Worm (Caenorhabditis elegans) whole organism, L1 larva: ENCODE data around the gene F14F9.5.
A peak's percentile ranks its signal among the peaks of the same experiment; 100 is the strongest.

Source experiments
- C04F5.9 ChIP-seq: sonication (generic microtip); optimal IDR thresholded peaks from 2 replicates; lab custom pipeline; 2016; ENCODE audit warnings: missing genetic modification characterization, missing compliant biosample characterization
- alr-1 ChIP-seq: fragments of 200-800 bp; sonication (Bioruptor generic); optimal IDR thresholded peaks from 2 replicates; lab custom pipeline; 2018; ENCODE audit warnings: borderline replicate concordance, mild to moderate bottlenecking, missing genetic modification characterization, missing compliant biosample characterization
- aly-2 ChIP-seq: fragments of 150-350 bp; optimal IDR thresholded peaks from 2 replicates; lab custom pipeline; 2014; ENCODE audit warnings: missing biosample characterization, missing genetic modification characterization
- ama-1 ChIP-seq: fragments of 150-350 bp; optimal IDR thresholded peaks from 2 replicates; lab custom pipeline; 2014
- blmp-1 ChIP-seq: fragments of 150-350 bp; optimal IDR thresholded peaks from 2 replicates; lab custom pipeline; 2014; ENCODE audit warnings: missing biosample characterization, missing genetic modification characterization
- ceh-63 ChIP-seq: fragments of 200-800 bp; sonication (Bioruptor generic); optimal IDR thresholded peaks from 2 replicates; lab custom pipeline; 2018; ENCODE audit warnings: mild to moderate bottlenecking, missing genetic modification characterization, missing compliant biosample characterization
- ceh-8 ChIP-seq: fragments of 200-800 bp; sonication (Bioruptor generic); optimal IDR thresholded peaks from 2 replicates; lab custom pipeline; 2018; ENCODE audit warnings: mild to moderate bottlenecking, missing genetic modification characterization, moderate library complexity, missing compliant biosample characterization
- ceh-88 ChIP-seq: fragments of 200-800 bp; sonication (Bioruptor generic); IDR thresholded peaks from 2 replicates; pipeline ENCODE4 v1.3.6; 2022; ENCODE audit warnings: missing genetic modification characterization, missing compliant biosample characterization
- ces-1 ChIP-seq: fragments of 150-350 bp; optimal IDR thresholded peaks from 2 replicates; lab custom pipeline; 2014; ENCODE audit warnings: missing biosample characterization, missing genetic modification reagents, missing genetic modification characterization
- dpl-1 ChIP-seq, 3 experiments: fragments of 150-350 bp in 2 of 3; sonication (generic microtip) in 1 of 3; optimal IDR thresholded peaks; 2 replicates each; lab custom pipeline; 2014 to 2017; ENCODE audit warnings: missing biosample characterization in 3 of 3, missing genetic modification characterization in 3 of 3, missing genetic modification reagents in 3 of 3
- dsc-1 ChIP-seq: sonication (generic microtip); optimal IDR thresholded peaks from 2 replicates; lab custom pipeline; 2016; ENCODE audit warnings: mild to moderate bottlenecking, missing genetic modification characterization, missing compliant biosample characterization
- efl-1 ChIP-seq, 4 experiments: fragments of 150-350 bp; optimal IDR thresholded peaks in 3 of 4; peaks in 1 of 4; 1 replicate in 1 of 4; 2 replicates in 3 of 4; lab custom pipeline; 2014; ENCODE audit warnings: missing biosample characterization in 2 of 4, missing genetic modification characterization in 2 of 4, missing genetic modification reagents in 2 of 4
- egl-13 ChIP-seq: sonication (generic microtip); optimal IDR thresholded peaks from 2 replicates; lab custom pipeline; 2016; ENCODE audit warnings: missing genotype, missing genetic modification reagents, missing genetic modification characterization, missing compliant biosample characterization
- egl-27 ChIP-seq, 2 experiments: fragments of 150-350 bp in 1 of 2; sonication (generic microtip); optimal IDR thresholded peaks; 3 replicates each; lab custom pipeline; 2017 to 2018; ENCODE audit warnings: missing biosample characterization in 2 of 2, missing genetic modification characterization in 2 of 2, missing genetic modification reagents in 2 of 2
- elt-3 ChIP-seq, 6 experiments: fragments of 150-350 bp in 1 of 6; sonication (generic microtip); optimal IDR thresholded peaks; 2 replicates each; lab custom pipeline; 2017 to 2018; ENCODE audit warnings: missing biosample characterization in 6 of 6, missing genetic modification characterization in 6 of 6, inconsistent platforms in 1 of 6
- ets-5 ChIP-seq: fragments of 200-800 bp; sonication (Bioruptor generic); IDR thresholded peaks from 2 replicates; pipeline ENCODE4 v1.3.6; 2022; ENCODE audit warnings: missing genetic modification characterization, missing compliant biosample characterization
- fkh-10 ChIP-seq: sonication (generic microtip); optimal IDR thresholded peaks from 2 replicates; lab custom pipeline; 2017; ENCODE audit warnings: missing biosample characterization, missing genetic modification reagents, missing genetic modification characterization
- fkh-4 ChIP-seq: sonication (generic microtip); optimal IDR thresholded peaks from 2 replicates; lab custom pipeline; 2016; ENCODE audit warnings: missing compliant biosample characterization, missing genetic modification characterization, borderline replicate concordance
- fkh-8 ChIP-seq: sonication (generic microtip); optimal IDR thresholded peaks from 2 replicates; lab custom pipeline; 2016; ENCODE audit warnings: mild to moderate bottlenecking, missing genetic modification characterization, missing compliant biosample characterization
- hlh-4 ChIP-seq: sonication (generic microtip); optimal IDR thresholded peaks from 2 replicates; lab custom pipeline; 2016; ENCODE audit warnings: mild to moderate bottlenecking, missing genetic modification characterization, missing compliant biosample characterization
- hpl-2 ChIP-seq: fragments of 150-350 bp; optimal IDR thresholded peaks from 2 replicates; lab custom pipeline; 2014; ENCODE audit warnings: missing biosample characterization, missing genetic modification reagents, missing genetic modification characterization
- lin-14 ChIP-seq: fragments of 200-800 bp; sonication (Bioruptor generic); optimal IDR thresholded peaks from 2 replicates; lab custom pipeline; 2018; ENCODE audit warnings: mild to moderate bottlenecking, missing genetic modification characterization, moderate library complexity, missing compliant biosample characterization
- lin-35 ChIP-seq, 2 experiments: fragments of 150-350 bp; optimal IDR thresholded peaks; 2 replicates each; lab custom pipeline; 2014; ENCODE audit warnings: missing biosample characterization in 2 of 2, missing genetic modification characterization in 2 of 2, missing genetic modification reagents in 2 of 2
- lsy-2 ChIP-seq, 2 experiments: fragments of 150-350 bp; optimal IDR thresholded peaks; 2 replicates each; lab custom pipeline; 2014; ENCODE audit warnings: missing biosample characterization in 2 of 2, missing genetic modification characterization in 2 of 2
- nhr-20 ChIP-seq: sonication (generic microtip); optimal IDR thresholded peaks from 2 replicates; lab custom pipeline; 2016; ENCODE audit warnings: mild to moderate bottlenecking, missing genetic modification characterization, missing compliant biosample characterization
- nhr-237 ChIP-seq: fragments of 150-350 bp; optimal IDR thresholded peaks from 2 replicates; lab custom pipeline; 2014; ENCODE audit warnings: missing biosample characterization, missing genetic modification characterization
- nhr-47 ChIP-seq: sonication (generic microtip); optimal IDR thresholded peaks from 2 replicates; lab custom pipeline; 2016; ENCODE audit warnings: mild to moderate bottlenecking, missing genetic modification characterization, moderate library complexity, missing compliant biosample characterization
- nhr-71 ChIP-seq: sonication (generic microtip); optimal IDR thresholded peaks from 2 replicates; lab custom pipeline; 2016; ENCODE audit warnings: mild to moderate bottlenecking, missing genetic modification characterization, moderate library complexity, missing compliant biosample characterization
- nhr-76 ChIP-seq: sonication (generic microtip); optimal IDR thresholded peaks from 2 replicates; lab custom pipeline; 2017; ENCODE audit warnings: missing biosample characterization, missing genetic modification characterization
- nhr-84 ChIP-seq: sonication (generic microtip); optimal IDR thresholded peaks from 2 replicates; lab custom pipeline; 2017; ENCODE audit warnings: missing biosample characterization, missing genetic modification characterization
- nhr-85 ChIP-seq: sonication (generic microtip); peaks from one replicate; lab custom pipeline; 2016; ENCODE audit warnings: missing genetic modification characterization, inconsistent platforms, missing compliant biosample characterization
- nhr-90 ChIP-seq: sonication (generic microtip); optimal IDR thresholded peaks from 2 replicates; lab custom pipeline; 2016; ENCODE audit warnings: mild to moderate bottlenecking, missing genetic modification characterization, missing compliant biosample characterization; ENCODE audit not compliant: poor library complexity
- pag-3 ChIP-seq: sonication (generic microtip); optimal IDR thresholded peaks from 2 replicates; lab custom pipeline; 2017; ENCODE audit warnings: missing genetic modification characterization, mild to moderate bottlenecking, missing compliant biosample characterization, antibody characterized with exemption, borderline replicate concordance; ENCODE audit not compliant: insufficient read depth
- pqm-1 ChIP-seq: sonication (generic microtip); optimal IDR thresholded peaks from 3 replicates; lab custom pipeline; 2017; ENCODE audit warnings: missing biosample characterization, missing genetic modification characterization
- rnt-1 ChIP-seq: sonication (generic microtip); optimal IDR thresholded peaks from 2 replicates; lab custom pipeline; 2016; ENCODE audit warnings: mild to moderate bottlenecking, missing genetic modification characterization, moderate library complexity, missing compliant biosample characterization
- snu-23 ChIP-seq: sonication (generic microtip); optimal IDR thresholded peaks from 2 replicates; lab custom pipeline; 2016; ENCODE audit warnings: missing genetic modification characterization, missing compliant biosample characterization
- swsn-7 ChIP-seq: sonication (generic microtip); optimal IDR thresholded peaks from 2 replicates; lab custom pipeline; 2016; ENCODE audit warnings: missing genetic modification characterization, missing compliant biosample characterization
- tbx-2 ChIP-seq: sonication (generic microtip); optimal IDR thresholded peaks from 2 replicates; lab custom pipeline; 2016; ENCODE audit warnings: missing genetic modification characterization, missing compliant biosample characterization
- unc-130 ChIP-seq: fragments of 150-350 bp; optimal IDR thresholded peaks from 2 replicates; lab custom pipeline; 2017; ENCODE audit warnings: missing biosample characterization, missing genetic modification characterization, inconsistent platforms
- unc-30 ChIP-seq: sonication (generic microtip); optimal IDR thresholded peaks from 2 replicates; lab custom pipeline; 2017; ENCODE audit warnings: missing biosample characterization, missing genetic modification characterization
- unc-86 ChIP-seq: sonication (generic microtip); optimal IDR thresholded peaks from 2 replicates; lab custom pipeline; 2016; ENCODE audit warnings: missing genetic modification characterization, missing compliant biosample characterization
- vab-15 ChIP-seq: sonication (generic microtip); optimal IDR thresholded peaks from 2 replicates; lab custom pipeline; 2017; ENCODE audit warnings: missing genotype, mild to moderate bottlenecking, missing genetic modification characterization, missing compliant biosample characterization
- zag-1 ChIP-seq: fragments of 150-350 bp; optimal IDR thresholded peaks from 2 replicates; lab custom pipeline; 2014; ENCODE audit warnings: missing biosample characterization, missing genetic modification characterization

The F14F9.5 gene

DNA sequence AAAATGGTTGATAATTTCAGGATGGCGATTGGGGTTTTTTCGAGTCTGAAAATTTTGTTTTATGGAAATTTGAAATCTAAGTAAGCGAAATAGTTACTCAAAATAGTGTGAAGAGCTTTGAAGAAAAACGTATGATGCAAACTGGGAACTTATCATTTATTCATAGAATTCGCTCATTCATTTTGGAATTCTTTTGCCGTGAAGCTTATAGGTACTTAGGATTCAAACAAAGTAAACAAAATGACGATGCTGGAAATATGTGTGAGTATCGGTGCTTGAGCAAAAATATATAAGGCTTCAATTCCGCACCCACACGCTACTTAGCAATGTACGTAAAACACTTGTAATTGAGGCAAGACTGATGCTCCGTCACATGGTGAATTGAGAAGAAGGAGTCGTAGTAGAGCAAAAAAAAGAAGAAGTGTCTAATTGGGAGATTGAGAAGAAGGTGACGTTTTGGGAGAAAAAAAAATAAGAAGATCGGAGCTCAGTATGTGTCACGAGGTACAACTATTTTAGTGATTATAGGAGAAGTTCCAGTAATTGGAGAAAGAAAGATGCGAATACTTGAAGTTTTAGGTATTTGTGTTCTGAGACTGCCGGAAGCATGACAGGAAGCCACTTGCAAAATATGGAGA is 37.3 kb upstream of the F14F9.5 start, which contains the start of gene glb-32:
TSS of gene glb-32 (minus strand) at position 51 of the 638 bp plus-strand sequence.
- no peak for TF ChIP-seq snu-23 (GFP tag; lab: Kevin White, UChicago)
- no peak for TF ChIP-seq ceh-8 (GFP tag; lab: Kevin White, UChicago)
- TF ChIP-seq alr-1 (tag; lab: Kevin White, UChicago): no peak
- no peak for TF ChIP-seq pqm-1
- TF ChIP-seq nhr-85 (tag; lab: Kevin White, UChicago): no peak
- no peak for TF ChIP-seq hpl-2 (GFP tag; lab: Kevin White, UChicago)
- TF ChIP-seq unc-130 (tag; lab: Kevin White, UChicago): no peak
- peak; percentile 80 for TF ChIP-seq egl-13 (tag; lab: Kevin White, UChicago)
- no peak for TF ChIP-seq efl-1 (optimal IDR thresholded peaks at IDR 0.05; lab: Kevin White, UChicago)
- TF ChIP-seq efl-1 (GFP tag; optimal IDR thresholded peaks at IDR 0.05 in 1 of 2; lab: Kevin White, UChicago): no peak
- no peak for TF ChIP-seq rnt-1 (tag; lab: Kevin White, UChicago)
- no peak for TF ChIP-seq nhr-76 (tag; lab: Kevin White, UChicago)
- TF ChIP-seq lin-14: peak; percentile 71
- TF ChIP-seq ceh-63 (GFP tag; lab: Kevin White, UChicago): no peak
- peak; percentile 75 for TF ChIP-seq unc-86 (tag; lab: Kevin White, UChicago)
- no peak for TF ChIP-seq C04F5.9 (tag; lab: Kevin White, UChicago)
- no peak for TF ChIP-seq unc-30 (tag; lab: Kevin White, UChicago)
- TF ChIP-seq ceh-88: no peak
- no peak for TF ChIP-seq nhr-20 (tag; lab: Kevin White, UChicago)
- TF ChIP-seq nhr-84 (tag; lab: Kevin White, UChicago): no peak
- no peak for TF ChIP-seq egl-27 (tag; optimal IDR thresholded peaks at IDR 0.05; lab: Kevin White, UChicago)
- peak; percentile 48 for TF ChIP-seq nhr-71 (tag; lab: Kevin White, UChicago)
- no peak for TF ChIP-seq hlh-4 (tag; lab: Kevin White, UChicago)
- TF ChIP-seq zag-1 (tag; lab: Kevin White, UChicago): no peak
- peak; percentile 24 for TF ChIP-seq nhr-47 (tag; lab: Kevin White, UChicago)
- no peak for TF ChIP-seq vab-15 (tag; lab: Kevin White, UChicago)
- TF ChIP-seq blmp-1 (tag; lab: Kevin White, UChicago): no peak
- no peak for TF ChIP-seq ets-5 (GFP tag; lab: Robert Waterston, UW)
- TF ChIP-seq pag-3: no peak
- no peak for TF ChIP-seq swsn-7 (tag; lab: Kevin White, UChicago)
- no peak for TF ChIP-seq elt-3 (tag; optimal IDR thresholded peaks at IDR 0.05; lab: Kevin White, UChicago)
- no peak for TF ChIP-seq tbx-2 (tag; lab: Kevin White, UChicago)
- no peak for TF ChIP-seq fkh-4 (tag; lab: Kevin White, UChicago)
- no peak for TF ChIP-seq ama-1 (lab: Kevin White, UChicago)
- no peak for TF ChIP-seq nhr-237 (tag; lab: Kevin White, UChicago)
- no peak for TF ChIP-seq lin-35 (GFP tag; optimal IDR thresholded peaks at IDR 0.05; lab: Kevin White, UChicago)

ce11 chrV:5090386-5090785 is 36.5 kb upstream of the F14F9.5 start:
- no peak for TF ChIP-seq ceh-63 (GFP tag; lab: Kevin White, UChicago)
- no peak for TF ChIP-seq aly-2 (tag; lab: Kevin White, UChicago)
- TF ChIP-seq lin-14: peak; percentile 59
- no peak for TF ChIP-seq ces-1 (GFP tag; lab: Kevin White, UChicago)
- no peak for TF ChIP-seq nhr-90 (tag; lab: Kevin White, UChicago)
- peak; percentile 18 for TF ChIP-seq nhr-47 (tag; lab: Kevin White, UChicago)
- TF ChIP-seq nhr-76 (tag; lab: Kevin White, UChicago): no peak
- peak; percentile 52 for TF ChIP-seq fkh-10 (GFP tag; lab: Kevin White, UChicago)
- no peak for TF ChIP-seq snu-23 (GFP tag; lab: Kevin White, UChicago)
- TF ChIP-seq fkh-8 (tag; lab: Kevin White, UChicago): peak; percentile 3
- TF ChIP-seq lsy-2 (tag; optimal IDR thresholded peaks at IDR 0.05; lab: Kevin White, UChicago): peak in 1 of 2 experiments; percentile 2
- no peak for TF ChIP-seq dsc-1
- TF ChIP-seq dpl-1 (GFP tag; optimal IDR thresholded peaks at IDR 0.05; lab: Kevin White, UChicago): no peak
